Worm (Caenorhabditis elegans) whole organism, L3 larva: ENCODE data around the gene C44B12.6.

Experiments used
- ceh-28 ChIP-seq: fragments of 150-350 bp; optimal IDR thresholded peaks from 2 replicates; lab custom pipeline; 2014; ENCODE audit warnings: missing biosample characterization, missing genetic modification reagents, missing genetic modification characterization
- egl-5 ChIP-seq: fragments of 150-350 bp; optimal IDR thresholded peaks from 2 replicates; lab custom pipeline; 2017; ENCODE audit warnings: missing biosample characterization, missing genetic modification reagents, missing genetic modification characterization, inconsistent platforms
- elt-1 ChIP-seq: fragments of 150-350 bp; optimal IDR thresholded peaks from 2 replicates; lab custom pipeline; 2014; ENCODE audit warnings: missing biosample characterization, missing genetic modification characterization
- elt-3 ChIP-seq, 3 experiments: fragments of 150-350 bp in 1 of 3; sonication (generic microtip) in 2 of 3; optimal IDR thresholded peaks; 2 replicates in 2 of 3; 4 replicates in 1 of 3; lab custom pipeline; 2014 to 2017; ENCODE audit warnings: missing biosample characterization in 3 of 3, missing genetic modification characterization in 3 of 3
- lin-15B ChIP-seq: fragments of 150-350 bp; optimal IDR thresholded peaks from 2 replicates; lab custom pipeline; 2014; ENCODE audit warnings: missing biosample characterization, missing genetic modification characterization
- nhr-11 ChIP-seq: fragments of 150-350 bp; optimal IDR thresholded peaks from 2 replicates; lab custom pipeline; 2014; ENCODE audit warnings: missing biosample characterization, missing genetic modification characterization
- unc-39 ChIP-seq: sonication (generic microtip); optimal IDR thresholded peaks from 4 replicates; lab custom pipeline; 2017; ENCODE audit warnings: missing biosample characterization, missing genetic modification characterization
- unc-62 ChIP-seq: fragments of 150-350 bp; sonication (generic microtip); optimal IDR thresholded peaks from 4 replicates; lab custom pipeline; 2014; ENCODE audit warnings: missing biosample characterization, missing genetic modification reagents, missing genetic modification characterization
- ztf-11 ChIP-seq: fragments of 150-350 bp; optimal IDR thresholded peaks from 2 replicates; lab custom pipeline; 2014; ENCODE audit warnings: missing biosample characterization, missing genetic modification characterization

DNA sequence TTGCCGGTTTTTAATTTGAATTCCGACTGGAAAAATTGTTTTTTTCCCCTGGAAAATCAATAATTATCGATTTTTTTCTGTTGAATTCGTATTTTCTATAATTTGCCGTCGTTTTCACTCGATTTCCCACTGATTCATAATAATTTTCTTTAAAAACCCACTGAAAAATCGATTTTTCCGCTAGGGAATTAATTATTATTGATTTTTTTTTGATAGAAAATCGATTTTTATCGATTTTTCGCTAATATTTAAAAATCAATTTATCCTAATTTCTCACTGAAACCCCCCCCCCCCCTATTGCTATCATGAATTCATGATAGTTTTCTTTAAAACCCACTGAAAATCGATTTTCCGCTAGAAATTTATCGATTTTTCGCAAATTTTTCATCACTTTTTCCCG, 40.1 kb upstream of the C44B12.6 start:
- no peak for TF ChIP-seq unc-62 (GFP tag; lab: Kevin White, UChicago)
- no peak for TF ChIP-seq lin-15B (tag; lab: Kevin White, UChicago)
- no peak for TF ChIP-seq egl-5 (tag; lab: Kevin White, UChicago)
- no peak for TF ChIP-seq nhr-11 (tag; lab: Kevin White, UChicago)
- TF ChIP-seq elt-1 (tag; lab: Kevin White, UChicago): no peak
- TF ChIP-seq unc-39 (tag; lab: Kevin White, UChicago): no peak
- TF ChIP-seq ceh-28 (tag; lab: Kevin White, UChicago): peak; percentile 68
- no peak for TF ChIP-seq ztf-11 (tag; lab: Kevin White, UChicago)
- no peak for TF ChIP-seq elt-3 (tag; optimal IDR thresholded peaks at IDR 0.05; lab: Kevin White, UChicago)
